Worm (Caenorhabditis elegans) whole organism, young adult: Measurements from ENCODE around the gene hlh-14.
"Not testable (repeated sequence)": the region's sequence is repeated elsewhere in the genome, so short reads cannot be mapped to it uniquely, and the experiment has no call there.

Source experiments
- B0035.1 ChIP-seq: sonication (generic microtip); optimal IDR thresholded peaks from 2 replicates; lab custom pipeline; 2016; ENCODE audit warnings: missing genetic modification characterization, mild to moderate bottlenecking, missing compliant biosample characterization, missing genotype, missing genetic modification reagents
- F10E7.11 ChIP-seq: sonication (generic microtip); optimal IDR thresholded peaks from 2 replicates; lab custom pipeline; 2017; ENCODE audit warnings: mild to moderate bottlenecking, missing genetic modification characterization, moderate library complexity, missing compliant biosample characterization
- F22D6.2 ChIP-seq: sonication (generic microtip); optimal IDR thresholded peaks from 2 replicates; lab custom pipeline; 2016; ENCODE audit warnings: mild to moderate bottlenecking, missing genetic modification characterization, missing compliant biosample characterization
- F23B12.7 ChIP-seq: sonication (generic microtip); optimal IDR thresholded peaks from 2 replicates; lab custom pipeline; 2017; ENCODE audit warnings: missing genetic modification characterization, mild to moderate bottlenecking, missing compliant biosample characterization, antibody characterized with exemption, moderate library complexity; ENCODE audit not compliant: insufficient read depth
- F37B4.10 ChIP-seq: fragments of 200-800 bp; sonication (Bioruptor generic); IDR thresholded peaks from 2 replicates; pipeline ENCODE4 v1.3.6; 2022; ENCODE audit warnings: missing genetic modification characterization, missing compliant biosample characterization
- F57C9.4 ChIP-seq: sonication (generic microtip); optimal IDR thresholded peaks from 2 replicates; lab custom pipeline; 2017; ENCODE audit warnings: mild to moderate bottlenecking, missing genetic modification characterization, missing compliant biosample characterization
- K12H6.12 ChIP-seq: fragments of 200-800 bp; sonication (Bioruptor generic); optimal IDR thresholded peaks from 2 replicates; lab custom pipeline; 2018; ENCODE audit warnings: mild to moderate bottlenecking, missing genetic modification characterization, missing compliant biosample characterization
- T26A5.8 ChIP-seq: sonication (generic microtip); optimal IDR thresholded peaks from 2 replicates; lab custom pipeline; 2016; ENCODE audit warnings: missing genetic modification characterization, missing compliant biosample characterization
- Y53F4B.3 ChIP-seq: fragments of 200-800 bp; sonication (Bioruptor generic); IDR thresholded peaks from 2 replicates; pipeline ENCODE4 v1.3.6; 2022; ENCODE audit warnings: missing genetic modification reagents, missing genetic modification characterization, missing compliant biosample characterization
- Y53G8AR.9 ChIP-seq: fragments of 200-800 bp; sonication (Bioruptor generic); conservative IDR thresholded peaks from 2 replicates; pipeline ENCODE4 v1.3.6; 2022; ENCODE audit warnings: missing genetic modification reagents, missing genetic modification characterization, missing compliant biosample characterization
- Y67H2A.10 ChIP-seq: fragments of 200-800 bp; sonication (Bioruptor generic); conservative IDR thresholded peaks from 2 replicates; pipeline ENCODE4 v1.3.6; 2022; ENCODE audit warnings: missing genetic modification reagents, missing genetic modification characterization, missing compliant biosample characterization
- ZK185.1 ChIP-seq: sonication (generic microtip); optimal IDR thresholded peaks from 2 replicates; lab custom pipeline; 2016; ENCODE audit warnings: mild to moderate bottlenecking, missing genetic modification characterization, missing compliant biosample characterization; ENCODE audit not compliant: poor library complexity, severe bottlenecking
- akir-1 ChIP-seq: fragments of 200-800 bp; sonication (Bioruptor generic); optimal IDR thresholded peaks from 2 replicates; lab custom pipeline; 2018; ENCODE audit warnings: mild to moderate bottlenecking, missing genetic modification characterization, moderate library complexity, missing compliant biosample characterization
- ama-1 ChIP-seq, 3 experiments: fragments of 150-350 bp in 1 of 3; sonication (generic microtip) in 2 of 3; optimal IDR thresholded peaks; 2 replicates each; lab custom pipeline; 2014 to 2018; ENCODE audit warnings: missing biosample characterization in 2 of 3, missing genetic modification characterization in 2 of 3, missing genetic modification reagents in 2 of 3
- athp-1 ChIP-seq: sonication (generic microtip); optimal IDR thresholded peaks from 2 replicates; lab custom pipeline; 2017; ENCODE audit warnings: mild to moderate bottlenecking, missing genetic modification characterization, missing compliant biosample characterization
- attf-3 ChIP-seq: fragments of 200-800 bp; sonication (Bioruptor generic); conservative IDR thresholded peaks from 2 replicates; pipeline ENCODE4 v1.3.6; 2022; ENCODE audit warnings: missing genetic modification reagents, missing genetic modification characterization, missing compliant biosample characterization
- attf-6 ChIP-seq: fragments of 200-800 bp; sonication (Bioruptor generic); IDR thresholded peaks from 2 replicates; pipeline ENCODE4 v1.3.6; 2022; ENCODE audit warnings: missing genetic modification reagents, missing genetic modification characterization, missing compliant biosample characterization
- cebp-1 ChIP-seq, 2 experiments: fragments of 200-800 bp in 1 of 2; sonication (Bioruptor generic) in 1 of 2; sonication (generic microtip) in 1 of 2; IDR thresholded peaks in 1 of 2; optimal IDR thresholded peaks in 1 of 2; 2 replicates each; pipeline versions ENCODE4 v1.3.6 to Lab custom; 2017 to 2022; ENCODE audit warnings: missing compliant biosample characterization in 2 of 2, missing genetic modification characterization in 2 of 2, mild to moderate bottlenecking in 1 of 2, missing genetic modification reagents in 1 of 2, moderate library complexity in 1 of 2
- ceh-27 ChIP-seq: fragments of 200-800 bp; sonication (Bioruptor generic); optimal IDR thresholded peaks from 2 replicates; lab custom pipeline; 2018; ENCODE audit warnings: mild to moderate bottlenecking, missing genetic modification characterization, moderate library complexity, missing compliant biosample characterization
- ceh-40 ChIP-seq: fragments of 200-800 bp; sonication (Bioruptor generic); IDR thresholded peaks from 2 replicates; pipeline ENCODE4 v1.3.6; 2022; ENCODE audit warnings: missing genetic modification characterization, missing compliant biosample characterization
- dox-1 ChIP-seq: fragments of 200-800 bp; sonication (Bioruptor generic); IDR thresholded peaks from 2 replicates; pipeline ENCODE4 v1.3.6; 2022; ENCODE audit warnings: missing genetic modification reagents, missing genetic modification characterization, missing compliant biosample characterization
- egl-44 ChIP-seq: fragments of 200-800 bp; sonication (Bioruptor generic); IDR thresholded peaks from 2 replicates; pipeline ENCODE4 v1.3.6; 2022; ENCODE audit warnings: missing genetic modification reagents, missing genetic modification characterization, missing compliant biosample characterization
- egrh-3 ChIP-seq: fragments of 200-800 bp; sonication (Bioruptor generic); IDR thresholded peaks from 2 replicates; pipeline ENCODE4 v1.3.6; 2022; ENCODE audit warnings: missing genetic modification reagents, missing genetic modification characterization, missing compliant biosample characterization
- hmg-20 ChIP-seq: fragments of 200-800 bp; sonication (Bioruptor generic); IDR thresholded peaks from 2 replicates; pipeline ENCODE4 v1.3.6; 2022; ENCODE audit warnings: missing genetic modification reagents, missing genetic modification characterization, missing compliant biosample characterization
- hsf-1 ChIP-seq: fragments of 200-800 bp; sonication (Bioruptor generic); IDR thresholded peaks from 2 replicates; pipeline ENCODE4 v1.3.6; 2022; ENCODE audit warnings: missing genetic modification reagents, missing genetic modification characterization, missing compliant biosample characterization
- let-526 ChIP-seq: fragments of 200-800 bp; sonication (Bioruptor generic); IDR thresholded peaks from 2 replicates; pipeline ENCODE4 v1.3.6; 2022; ENCODE audit warnings: missing genetic modification reagents, missing genetic modification characterization, missing compliant biosample characterization
- let-607 ChIP-seq, 2 experiments: fragments of 200-800 bp in 1 of 2; sonication (Bioruptor generic) in 1 of 2; sonication (generic microtip) in 1 of 2; optimal IDR thresholded peaks; 2 replicates each; lab custom pipeline; 2016 to 2018; ENCODE audit warnings: mild to moderate bottlenecking in 2 of 2, missing compliant biosample characterization in 2 of 2, missing genetic modification characterization in 2 of 2, moderate library complexity in 2 of 2, missing genotype in 1 of 2
- lin-54 ChIP-seq: fragments of 200-800 bp; sonication (Bioruptor generic); optimal IDR thresholded peaks from 2 replicates; lab custom pipeline; 2018; ENCODE audit warnings: mild to moderate bottlenecking, missing genetic modification characterization, missing compliant biosample characterization
- mes-4 ChIP-seq: sonication (generic microtip); optimal IDR thresholded peaks from 2 replicates; lab custom pipeline; 2016; ENCODE audit warnings: missing genotype, missing genetic modification characterization, missing compliant biosample characterization
- nhr-120 ChIP-seq: fragments of 200-800 bp; sonication (Bioruptor generic); IDR thresholded peaks from 2 replicates; pipeline ENCODE4 v1.3.6; 2022; ENCODE audit warnings: missing genetic modification characterization, missing compliant biosample characterization
- nhr-80 ChIP-seq: sonication (generic microtip); optimal IDR thresholded peaks from 2 replicates; lab custom pipeline; 2016; ENCODE audit warnings: missing genetic modification characterization, missing compliant biosample characterization
- pbrm-1 ChIP-seq: fragments of 200-800 bp; sonication (Bioruptor generic); IDR thresholded peaks from 2 replicates; pipeline ENCODE4 v1.3.6; 2022; ENCODE audit warnings: missing genetic modification reagents, missing genetic modification characterization, missing compliant biosample characterization
- rcor-1 ChIP-seq: fragments of 200-800 bp; sonication (Bioruptor generic); IDR thresholded peaks from 2 replicates; pipeline ENCODE4 v1.3.6; 2022; ENCODE audit warnings: missing genetic modification reagents, missing genetic modification characterization, missing compliant biosample characterization
- rec-8 ChIP-seq, 2 experiments: sonication (generic microtip); optimal IDR thresholded peaks; 2 replicates each; lab custom pipeline; 2016; ENCODE audit warnings: mild to moderate bottlenecking in 2 of 2, missing genetic modification characterization in 2 of 2, missing genetic modification reagents in 2 of 2, missing genotype in 2 of 2, missing biosample characterization in 1 of 2, missing compliant biosample characterization in 1 of 2, moderate library complexity in 1 of 2
- repo-1 ChIP-seq: sonication (generic microtip); optimal IDR thresholded peaks from 2 replicates; lab custom pipeline; 2017; ENCODE audit warnings: mild to moderate bottlenecking, missing genetic modification characterization, missing compliant biosample characterization
- rpc-1 ChIP-seq, 2 experiments: fragments of 150-350 bp in 1 of 2; sonication (generic microtip) in 1 of 2; optimal IDR thresholded peaks; 2 replicates each; lab custom pipeline; 2014 to 2018; ENCODE audit warnings: missing biosample characterization in 1 of 2, missing genetic modification characterization in 1 of 2, missing genetic modification reagents in 1 of 2, missing genotype in 1 of 2
- snpc-4 ChIP-seq, 5 experiments: fragments of 150-350 bp in 1 of 5; sonication (generic microtip) in 4 of 5; optimal IDR thresholded peaks; 2 replicates each; lab custom pipeline; 2014 to 2018; ENCODE audit warnings: missing genetic modification characterization in 5 of 5, missing biosample characterization in 3 of 5, antibody characterized with exemption in 2 of 5, mild to moderate bottlenecking in 2 of 5, missing compliant biosample characterization in 2 of 5, missing genotype in 2 of 5, moderate library complexity in 2 of 5, missing genetic modification reagents in 1 of 5
- somi-1 ChIP-seq: fragments of 200-800 bp; sonication (Bioruptor generic); optimal IDR thresholded peaks from 2 replicates; lab custom pipeline; 2018; ENCODE audit warnings: mild to moderate bottlenecking, missing genetic modification characterization, missing compliant biosample characterization
- sptf-2 ChIP-seq: fragments of 200-800 bp; sonication (Bioruptor generic); optimal IDR thresholded peaks from 2 replicates; lab custom pipeline; 2018; ENCODE audit warnings: mild to moderate bottlenecking, missing genetic modification characterization, missing compliant biosample characterization
- tbp1 ChIP-seq: fragments of 200-800 bp; sonication (Bioruptor generic); optimal IDR thresholded peaks from 2 replicates; lab custom pipeline; 2018; ENCODE audit warnings: mild to moderate bottlenecking, missing genetic modification characterization, missing compliant biosample characterization
- tbx-9 ChIP-seq: sonication (generic microtip); optimal IDR thresholded peaks from 2 replicates; lab custom pipeline; 2016; ENCODE audit warnings: borderline replicate concordance, missing genetic modification characterization, inconsistent platforms, missing compliant biosample characterization
- unc-62 ChIP-seq: fragments of 150-350 bp; optimal IDR thresholded peaks from 2 replicates; lab custom pipeline; 2014; ENCODE audit warnings: missing biosample characterization, missing genetic modification reagents, missing genetic modification characterization

The hlh-14 gene

ce11 chrII:5757656-5758055 lies 19.0 kb upstream of the hlh-14 start, which contains the start of the genes F10C1.3 and F10C1.23:
Gene F10C1.3, minus strand, starts transcription at chrII:5757756.
Gene F10C1.23, plus strand, starts transcription at chrII:5758040.
- TF ChIP-seq egrh-3 (GFP tag; lab: Robert Waterston, UW); ama-1 (optimal IDR thresholded peaks at IDR 0.05; lab: Kevin White, UChicago); ama-1 (GFP tag; optimal IDR thresholded peaks at IDR 0.05; lab: Kevin White, UChicago); Y53F4B.3 (GFP tag; lab: Robert Waterston, UW): not testable (repeated sequence)

ce11 chrII:5754168-5754567 lies 15.5 kb upstream of the hlh-14 start, which contains the start of gene F10C1.8:
Gene F10C1.8, plus strand, starts transcription at chrII:5754468.
- TF ChIP-seq akir-1 (GFP tag; lab: Kevin White, UChicago) (no peak), F10E7.11 (no peak), tbp1 (no peak), rec-8 (tag; optimal IDR thresholded peaks at IDR 0.05; lab: Kevin White, UChicago) (no peak), let-607 (tag; optimal IDR thresholded peaks at IDR 0.05; lab: Kevin White, UChicago) (no peak), tbx-9 (no peak), attf-3 (GFP tag; lab: Robert Waterston, UW) (no peak), egl-44 (GFP tag; lab: Robert Waterston, UW) (no peak), F23B12.7 (tag; lab: Kevin White, UChicago) (no peak), nhr-120 (GFP tag; lab: Robert Waterston, UW) (no peak), snpc-4 (GFP tag; optimal IDR thresholded peaks at IDR 0.05; lab: Kevin White, UChicago) (no peak), snpc-4 (tag; optimal IDR thresholded peaks at IDR 0.05; lab: Kevin White, UChicago) (no peak), Y53F4B.3 (GFP tag; lab: Robert Waterston, UW) (no peak), unc-62 (no peak), athp-1 (tag; lab: Kevin White, UChicago) (no peak), T26A5.8 (no peak), B0035.1 (tag; lab: Kevin White, UChicago) (no peak)

- no peak for TF ChIP-seq lin-54 (GFP tag; lab: Kevin White, UChicago)
- TF ChIP-seq egl-44 (GFP tag; lab: Robert Waterston, UW): no peak
- no peak for TF ChIP-seq ceh-27 (GFP tag; lab: Kevin White, UChicago)
- TF ChIP-seq somi-1 (GFP tag; lab: Kevin White, UChicago): no peak
- no peak for TF ChIP-seq ceh-40
- TF ChIP-seq K12H6.12 (tag; lab: Kevin White, UChicago): no peak
- no peak for TF ChIP-seq F22D6.2 (tag; lab: Kevin White, UChicago)
- TF ChIP-seq rpc-1 (optimal IDR thresholded peaks at IDR 0.05; lab: Kevin White, UChicago): no peak
- no peak for TF ChIP-seq rpc-1 (tag; optimal IDR thresholded peaks at IDR 0.05; lab: Kevin White, UChicago)
- no peak for TF ChIP-seq Y67H2A.10 (GFP tag; lab: Robert Waterston, UW)
- TF ChIP-seq hsf-1 (GFP tag; lab: Robert Waterston, UW): 0 out of 2 replicates have a peak, but pooled peaks have one; percentile 37
- no peak for TF ChIP-seq attf-6 (GFP tag; lab: Robert Waterston, UW)
- TF ChIP-seq hmg-20 (GFP tag; lab: Robert Waterston, UW): no peak
- TF ChIP-seq sptf-2 (GFP tag; lab: Kevin White, UChicago): no peak
- no peak for TF ChIP-seq rcor-1 (GFP tag; lab: Robert Waterston, UW)
- TF ChIP-seq let-526: no peak
- TF ChIP-seq F57C9.4 (tag; lab: Kevin White, UChicago): no peak
- no peak for TF ChIP-seq Y53G8AR.9 (GFP tag; lab: Robert Waterston, UW)
- TF ChIP-seq nhr-80: peak; percentile 96
- TF ChIP-seq ZK185.1 (tag; lab: Kevin White, UChicago): peak; percentile 29
- TF ChIP-seq repo-1 (tag; lab: Kevin White, UChicago): no peak
- no peak for TF ChIP-seq F23B12.7 (tag; lab: Kevin White, UChicago)
- peak; percentile 63 for TF ChIP-seq dox-1 (GFP tag; lab: Robert Waterston, UW)
- TF ChIP-seq cebp-1 (GFP tag; IDR thresholded peaks at IDR 0.05; lab: Robert Waterston, UW): no peak
- TF ChIP-seq cebp-1 (tag; optimal IDR thresholded peaks at IDR 0.05; lab: Kevin White, UChicago): no peak
- TF ChIP-seq pbrm-1 (GFP tag; lab: Robert Waterston, UW): no peak
- no peak for TF ChIP-seq mes-4
- no peak for TF ChIP-seq F37B4.10 (GFP tag; lab: Robert Waterston, UW)
Measured at ce11 chrII:5751353-5751752, 12.7 kb upstream of the hlh-14 start.
